Fruit fly (Drosophila melanogaster) Kc167 (cell line): ENCODE data around the gene Cyp28d1.

Source experiments
- Myc ChIP-seq: fragments of >200 bp; optimal IDR thresholded peaks from 2 replicates; lab custom pipeline; 2017; ENCODE audit warnings: missing external identifiers
- h ChIP-seq: fragments of >200 bp; optimal IDR thresholded peaks from 3 replicates; lab custom pipeline; 2018; ENCODE audit warnings: missing external identifiers
- ttk ChIP-seq: sonication (Bioruptor generic); optimal IDR thresholded peaks from 2 replicates; lab custom pipeline; 2017; ENCODE audit warnings: missing external identifiers

dm6 chr2L:5229239-5229638, 19.0 kb downstream of the Cyp28d1 start:
- no peak for TF ChIP-seq h
- TF ChIP-seq ttk (lab: Kevin White, UChicago): no peak
- TF ChIP-seq Myc: no peak
